Worm (Caenorhabditis elegans) whole organism, young adult: ENCODE results near the gene slc-9B.1.

ENCODE experiments used
- F37B4.10 ChIP-seq: fragments of 200-800 bp; sonication (Bioruptor generic); IDR thresholded peaks from 2 replicates; pipeline ENCODE4 v1.3.6; 2022; ENCODE audit warnings: missing genetic modification characterization, missing compliant biosample characterization
- T26A5.8 ChIP-seq: sonication (generic microtip); optimal IDR thresholded peaks from 2 replicates; lab custom pipeline; 2016; ENCODE audit warnings: missing genetic modification characterization, missing compliant biosample characterization
- him-1 ChIP-seq: sonication (generic microtip); optimal IDR thresholded peaks from 2 replicates; lab custom pipeline; 2016; ENCODE audit warnings: missing genotype, missing genetic modification reagents, missing genetic modification characterization, missing compliant biosample characterization
- hlh-26 ChIP-seq: fragments of 200-800 bp; sonication (Bioruptor generic); conservative IDR thresholded peaks from 2 replicates; pipeline ENCODE4 v1.3.6; 2022; ENCODE audit warnings: missing genetic modification reagents, missing genetic modification characterization, missing compliant biosample characterization
- hmg-20 ChIP-seq: fragments of 200-800 bp; sonication (Bioruptor generic); IDR thresholded peaks from 2 replicates; pipeline ENCODE4 v1.3.6; 2022; ENCODE audit warnings: missing genetic modification reagents, missing genetic modification characterization, missing compliant biosample characterization
- lin-35 ChIP-seq, 3 experiments: fragments of 150-350 bp in 2 of 3; sonication (generic microtip) in 1 of 3; optimal IDR thresholded peaks; 2 replicates each; lab custom pipeline; 2014 to 2018; ENCODE audit warnings: missing biosample characterization in 3 of 3, missing genetic modification characterization in 3 of 3, missing genetic modification reagents in 3 of 3
- pha-4 ChIP-seq: fragments of 150-350 bp; sonication (generic microtip); optimal IDR thresholded peaks from 2 replicates; lab custom pipeline; 2014; ENCODE audit warnings: missing biosample characterization, missing genetic modification reagents, missing genetic modification characterization
- sdz-38 ChIP-seq: sonication (generic microtip); optimal IDR thresholded peaks from 2 replicates; lab custom pipeline; 2016; ENCODE audit warnings: missing genotype, missing genetic modification characterization, missing compliant biosample characterization
- unc-62 ChIP-seq: fragments of 150-350 bp; optimal IDR thresholded peaks from 2 replicates; lab custom pipeline; 2014; ENCODE audit warnings: missing biosample characterization, missing genetic modification reagents, missing genetic modification characterization
- ztf-18 ChIP-seq: sonication (generic microtip); optimal IDR thresholded peaks from 2 replicates; lab custom pipeline; 2016; ENCODE audit warnings: missing genotype, mild to moderate bottlenecking, missing genetic modification characterization, missing compliant biosample characterization

ce11 chrX:10327323-10328022 lies 48.1 kb downstream of the slc-9B.1 start, which contains the start of gene acl-5:
- TF ChIP-seq pha-4 (tag; lab: Kevin White, UChicago) = no peak
- no peak for TF ChIP-seq lin-35 (GFP tag; optimal IDR thresholded peaks at IDR 0.05; lab: Kevin White, UChicago)
- no peak for TF ChIP-seq unc-62 (GFP tag; lab: Kevin White, UChicago)
- no peak for TF ChIP-seq ztf-18 (tag; lab: Kevin White, UChicago)
- TF ChIP-seq T26A5.8 (tag; lab: Kevin White, UChicago) = no peak
- TF ChIP-seq hlh-26 = no peak
- TF ChIP-seq hmg-20 (GFP tag; lab: Robert Waterston, UW) = no peak
- TF ChIP-seq him-1 = no peak
- no peak for TF ChIP-seq F37B4.10 (GFP tag; lab: Robert Waterston, UW)
- no peak for TF ChIP-seq sdz-38 (tag; lab: Kevin White, UChicago)
